Fruit fly (Drosophila melanogaster) whole organism, pupa: ENCODE results near the gene CG17292.

Source experiments
- CG12605 ChIP-seq: fragments of 200-800 bp; sonication (Bioruptor generic); IDR thresholded peaks from 2 replicates; pipeline ENCODE4 v1.3.6; 2022; ENCODE audit warnings: missing biosample characterization, missing genetic modification characterization
- CG14655 ChIP-seq: fragments of 200-800 bp; sonication (Bioruptor generic); optimal IDR thresholded peaks from 3 replicates; lab custom pipeline; 2017; ENCODE audit warnings: mild to moderate bottlenecking, missing biosample characterization, missing genetic modification reagents, missing genetic modification characterization
- CG17806 ChIP-seq: fragments of 200-800 bp; sonication (Bioruptor generic); optimal IDR thresholded peaks from 2 replicates; lab custom pipeline; 2018; ENCODE audit warnings: missing biosample characterization, mild to moderate bottlenecking, missing genetic modification characterization, moderate library complexity
- CG8159 ChIP-seq: fragments of 200-800 bp; sonication (Bioruptor generic); optimal IDR thresholded peaks from 3 replicates; lab custom pipeline; 2018; ENCODE audit warnings: missing biosample characterization, mild to moderate bottlenecking, missing genetic modification characterization, moderate library complexity
- CG8301 ChIP-seq: fragments of 200-800 bp; sonication (Bioruptor generic); optimal IDR thresholded peaks from 2 replicates; lab custom pipeline; 2018; ENCODE audit warnings: missing biosample characterization, mild to moderate bottlenecking, missing genetic modification characterization
- D1 ChIP-seq: fragments of 200-800 bp; sonication (Bioruptor generic); optimal IDR thresholded peaks from 2 replicates; lab custom pipeline; 2018; ENCODE audit warnings: missing biosample characterization, mild to moderate bottlenecking, missing genetic modification characterization, moderate library complexity
- EcR ChIP-seq: fragments of 200-800 bp; sonication (Bioruptor generic); optimal IDR thresholded peaks from 3 replicates; lab custom pipeline; 2019; ENCODE audit warnings: missing biosample characterization, missing genetic modification characterization, mild to moderate bottlenecking, moderate library complexity, missing genetic modification reagents
- Pif1A ChIP-seq: fragments of 200-800 bp; sonication (Bioruptor generic); optimal IDR thresholded peaks from 3 replicates; lab custom pipeline; 2016; ENCODE audit warnings: missing biosample characterization, missing genetic modification characterization
- Pif1B ChIP-seq: fragments of 200-800 bp; sonication (Bioruptor generic); optimal IDR thresholded peaks from 3 replicates; lab custom pipeline; 2016; ENCODE audit warnings: missing biosample characterization, missing genetic modification characterization
- Snoo ChIP-seq: fragments of 200-800 bp; sonication (Bioruptor generic); optimal IDR thresholded peaks from 3 replicates; lab custom pipeline; 2017; ENCODE audit warnings: missing biosample characterization, mild to moderate bottlenecking, missing genetic modification characterization, inconsistent platforms
- gl ChIP-seq: fragments of 200-800 bp; sonication (Bioruptor generic); optimal IDR thresholded peaks from 2 replicates; lab custom pipeline; 2018; ENCODE audit warnings: missing biosample characterization, mild to moderate bottlenecking, missing genetic modification characterization

DNA sequence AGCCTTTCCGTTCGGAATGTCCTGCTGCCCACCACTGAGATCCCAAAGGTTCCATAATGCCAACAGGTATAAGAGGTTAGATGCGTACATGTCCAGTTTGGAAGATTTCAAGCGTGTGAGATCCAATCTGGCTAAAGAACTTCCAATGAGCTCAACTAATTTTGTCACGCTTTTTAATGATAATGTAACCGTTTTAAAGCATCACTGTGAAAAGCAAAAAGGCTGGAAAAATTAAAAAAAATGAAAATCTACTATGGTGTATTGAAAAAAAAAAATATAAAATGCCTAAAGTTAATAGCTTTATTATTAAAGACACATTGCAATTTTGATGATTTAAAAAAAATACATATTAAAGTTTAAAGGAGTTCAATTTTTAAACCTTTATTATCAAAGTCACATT, 22.9 kb downstream of the CG17292 start, which contains the start of gene Acp29AB:
- TF ChIP-seq Snoo (no peak), CG14655 (GFP tag; lab: Kevin White, UChicago) (no peak), EcR (GFP tag; lab: Kevin White, UChicago) (no peak), gl (tag; lab: Kevin White, UChicago) (no peak), Pif1A (GFP tag; lab: Kevin White, UChicago) (no peak), Pif1B (no peak), CG12605 (GFP tag; lab: Robert Waterston, UW) (no peak), CG8301 (tag; lab: Kevin White, UChicago) (no peak), CG17806 (tag; lab: Kevin White, UChicago) (no peak), D1 (tag; lab: Kevin White, UChicago) (no peak), CG8159 (tag; lab: Kevin White, UChicago) (no peak)
